Worm (Caenorhabditis elegans) whole organism, L4/young adult: ENCODE measurements around the gene T16G1.7.

Source experiments
- W03F9.2 ChIP-seq: fragments of 150-350 bp; optimal IDR thresholded peaks from 2 replicates; lab custom pipeline; 2014; ENCODE audit warnings: missing biosample characterization, missing genetic modification characterization
- dao-5 ChIP-seq: sonication (generic microtip); optimal IDR thresholded peaks from 2 replicates; lab custom pipeline; 2016; ENCODE audit warnings: missing genotype, missing genetic modification characterization, moderate library complexity, missing compliant biosample characterization
- him-1 ChIP-seq: sonication (generic microtip); optimal IDR thresholded peaks from 2 replicates; lab custom pipeline; 2016; ENCODE audit warnings: missing genotype, missing genetic modification reagents, missing genetic modification characterization, missing compliant biosample characterization

DNA sequence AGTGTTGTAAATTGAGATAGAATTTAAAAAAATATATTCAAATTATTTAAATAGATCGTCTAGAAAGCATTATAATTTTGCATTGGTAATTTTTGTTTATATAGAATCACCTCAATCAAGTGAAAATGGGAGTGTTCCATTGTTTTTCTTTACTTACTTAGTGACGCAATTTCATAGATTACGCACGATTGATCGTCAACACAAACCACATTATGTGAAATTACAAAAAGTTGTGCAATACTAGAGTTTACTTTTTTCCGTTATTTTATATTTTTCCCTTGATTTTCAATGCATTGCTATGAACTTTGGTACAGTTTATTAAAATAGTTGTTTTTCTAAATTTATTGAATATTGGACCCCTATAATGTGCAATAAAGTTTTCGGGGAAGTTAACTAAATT is 4.5 kb upstream of the T16G1.7 start, which contains the start of gene T16G1.5:
- TF ChIP-seq dao-5 (tag; lab: Kevin White, UChicago) (no peak), W03F9.2 (no peak), him-1 (tag; lab: Kevin White, UChicago) (no peak)
